Fruit fly (Drosophila melanogaster): ENCODE measurements around the gene CG33700.
A peak's percentile ranks its signal among the peaks of the same experiment; 100 is the strongest.

The CG33700 gene

dm6 chr3L:9546875-9547324 lies 21.6 kb upstream of the CG33700 start, which contains the start of gene CG42673 (continued):
- TF ChIP-seq vvl (GFP tag; IDR thresholded peaks at IDR 0.05): 0 out of 2 replicates have a peak, but pooled peaks have one; percentile 34
- no peak for TF ChIP-seq Hr3 (GFP tag; optimal IDR thresholded peaks at IDR 0.05)
- TF ChIP-seq CG10274 (GFP tag; optimal IDR thresholded peaks at IDR 0.05): no peak
- TF ChIP-seq Stat92E (GFP tag; optimal IDR thresholded peaks at IDR 0.05): peak in 1 of 3 experiments; percentile 33
- TF ChIP-seq BtbVII (GFP tag; optimal IDR thresholded peaks at IDR 0.05): peak; percentile 58
- TF ChIP-seq lab (GFP tag; optimal IDR thresholded peaks at IDR 0.05): peak; percentile 17
- 0 out of 2 replicates have a peak, but pooled peaks have one; percentile 31 for TF ChIP-seq NFAT (GFP tag; IDR thresholded peaks at IDR 0.05)
- TF ChIP-seq CG4617 (GFP tag; optimal IDR thresholded peaks at IDR 0.05; ENCODE audit: borderline replicate concordance): no peak
- no peak for TF ChIP-seq CG8924 (tag; optimal IDR thresholded peaks at IDR 0.05)
- no peak for TF ChIP-seq CG18011 (GFP tag; optimal IDR thresholded peaks at IDR 0.05)
- peak; percentile 14 for TF ChIP-seq sd (tag; optimal IDR thresholded peaks at IDR 0.05)
- TF ChIP-seq CG4360 (GFP tag; IDR thresholded peaks at IDR 0.05): no peak
- no peak for TF ChIP-seq ewg (GFP tag; optimal IDR thresholded peaks at IDR 0.05)
- TF ChIP-seq dmrt11E (tag; optimal IDR thresholded peaks at IDR 0.05): no peak
- TF ChIP-seq scrt (GFP tag; optimal IDR thresholded peaks at IDR 0.05): peak; percentile 7
- TF ChIP-seq CG12391 (tag; optimal IDR thresholded peaks at IDR 0.05): no peak
- no peak for TF ChIP-seq Xbp1 (GFP tag; optimal IDR thresholded peaks at IDR 0.05)
- TF ChIP-seq slbo (GFP tag; IDR thresholded peaks at IDR 0.05): peak; percentile 13; the same call in 1 of the 2 replicates
- no peak for TF ChIP-seq tup (GFP tag; optimal IDR thresholded peaks at IDR 0.05)
- TF ChIP-seq CG18599 (GFP tag; optimal IDR thresholded peaks at IDR 0.05): no peak
- TF ChIP-seq tna (GFP tag; IDR thresholded peaks at IDR 0.05; ENCODE audit: partially characterized antibody): no peak
- no peak for TF ChIP-seq Abd-B (GFP tag; optimal IDR thresholded peaks at IDR 0.05)
- TF ChIP-seq CG6689 (GFP tag; IDR thresholded peaks at IDR 0.05): no peak
- no peak for TF ChIP-seq CG8478 (optimal IDR thresholded peaks at IDR 0.05)
- peak; percentile 9 for TF ChIP-seq Meics (GFP tag; optimal IDR thresholded peaks at IDR 0.05)
- TF ChIP-seq CG6854 (GFP tag; optimal IDR thresholded peaks at IDR 0.05): peak; percentile 26
- TF ChIP-seq kah (GFP tag; optimal IDR thresholded peaks at IDR 0.05): peak; percentile 16
- peak; percentile 31 for TF ChIP-seq CG13894 (tag; optimal IDR thresholded peaks at IDR 0.05)
- TF ChIP-seq Nf-YA (GFP tag; IDR thresholded peaks at IDR 0.05): peak; percentile 83
- no peak for TF ChIP-seq Oaz (GFP tag; IDR thresholded peaks at IDR 0.05)
- no peak for TF ChIP-seq CG18764 (GFP tag; optimal IDR thresholded peaks at IDR 0.05)
- no peak for TF ChIP-seq Optix (GFP tag; IDR thresholded peaks at IDR 0.05)
- no peak for TF ChIP-seq tll (GFP tag; optimal IDR thresholded peaks at IDR 0.05)
- TF ChIP-seq emc (GFP tag; optimal IDR thresholded peaks at IDR 0.05): no peak
- TF ChIP-seq Rfx (GFP tag; IDR thresholded peaks at IDR 0.05): peak; percentile 25; the same call in 1 of the 2 replicates
- TF ChIP-seq Bgb (GFP tag; IDR thresholded peaks at IDR 0.05; ENCODE audit: partially characterized antibody): peak; percentile 55
- peak; percentile 3 for TF ChIP-seq B-H2 (GFP tag; optimal IDR thresholded peaks at IDR 0.05)
- no peak for TF ChIP-seq lola (GFP tag; optimal IDR thresholded peaks at IDR 0.05)
- TF ChIP-seq H2.0 (GFP tag; IDR thresholded peaks at IDR 0.05): no peak
- no peak for TF ChIP-seq Hr39 (optimal IDR thresholded peaks at IDR 0.05)
- peak; percentile 49 for TF ChIP-seq mirr (GFP tag; optimal IDR thresholded peaks at IDR 0.05)
- TF ChIP-seq CG13296 (GFP tag; optimal IDR thresholded peaks at IDR 0.05): peak; percentile 29
- 0 out of 2 replicates have a peak, but pooled peaks have one; percentile 14 for TF ChIP-seq stc (GFP tag; IDR thresholded peaks at IDR 0.05)
- 0 out of 3 replicates have a peak, but pooled peaks have one; percentile 39 for TF ChIP-seq CG34224 (GFP tag; IDR thresholded peaks at IDR 0.05; ENCODE audit: partially characterized antibody)
- TF ChIP-seq ems (GFP tag; optimal IDR thresholded peaks at IDR 0.05): no peak
- TF ChIP-seq lbe (GFP tag; optimal IDR thresholded peaks at IDR 0.05): no peak
- peak; percentile 62 for TF ChIP-seq CG13287 (GFP tag; IDR thresholded peaks at IDR 0.05; ENCODE audit: partially characterized antibody)
- TF ChIP-seq CG17385 (GFP tag; optimal IDR thresholded peaks at IDR 0.05): peak; percentile 24
- no peak for TF ChIP-seq CG11456 (GFP tag; IDR thresholded peaks at IDR 0.05)

Data from whole organism, embryonic.